Worm (Caenorhabditis elegans): Measurements from ENCODE around the gene fkh-9.

ce11 chrX:3793389-3793788, 33.4 kb downstream of the fkh-9 start:
- TF ChIP-seq elt-2 (tag; optimal IDR thresholded peaks at IDR 0.05): no peak
- TF ChIP-seq ceh-9 (tag; optimal IDR thresholded peaks at IDR 0.05): no peak
- TF ChIP-seq ceh-19 (GFP tag; optimal IDR thresholded peaks at IDR 0.05): no peak
- TF ChIP-seq ama-1 (optimal IDR thresholded peaks at IDR 0.05): no peak

Measured in whole organism, late embryonic.